Fruit fly (Drosophila melanogaster): Measurements from ENCODE around the gene HBS1.

The HBS1 gene

dm6 chr3L:1897709-1898108 is 32.7 kb upstream of the HBS1 start:
- TF ChIP-seq CG8119 (GFP tag; IDR thresholded peaks at IDR 0.05) (no peak), Eip78C (GFP tag) (peak; percentile 3), CG9139 (GFP tag; optimal IDR thresholded peaks at IDR 0.05) (no peak), acj6 (GFP tag; optimal IDR thresholded peaks at IDR 0.05) (peak; percentile 5), svp (GFP tag) (peak; percentile 92)

dm6 chr3L:1891914-1892313 is 26.9 kb upstream of the HBS1 start:
- no peak for TF ChIP-seq Hr39 (GFP tag; optimal IDR thresholded peaks at IDR 0.05)
- no peak for TF ChIP-seq CG6163 (GFP tag; IDR thresholded peaks at IDR 0.05)
- no peak for TF ChIP-seq Sox102F (GFP tag; optimal IDR thresholded peaks at IDR 0.05)
- no peak for TF ChIP-seq salr (GFP tag; optimal IDR thresholded peaks at IDR 0.05)
- TF ChIP-seq dac (GFP tag; optimal IDR thresholded peaks at IDR 0.05): no peak
- TF ChIP-seq topi (GFP tag; optimal IDR thresholded peaks at IDR 0.05): no peak
- no peak for TF ChIP-seq spab (GFP tag; optimal IDR thresholded peaks at IDR 0.05)
- TF ChIP-seq CG7368 (GFP tag; optimal IDR thresholded peaks at IDR 0.05): no peak
- TF ChIP-seq acj6 (GFP tag; optimal IDR thresholded peaks at IDR 0.05): no peak
- TF ChIP-seq CG8632 (GFP tag; optimal IDR thresholded peaks at IDR 0.05): no peak
- TF ChIP-seq Eip78C (GFP tag): no peak
- no peak for TF ChIP-seq fd85E (GFP tag; optimal IDR thresholded peaks at IDR 0.05)
- TF ChIP-seq net (GFP tag; optimal IDR thresholded peaks at IDR 0.05): no peak
- no peak for TF ChIP-seq vri (GFP tag; optimal IDR thresholded peaks at IDR 0.05)
- TF ChIP-seq CG11762 (GFP tag; optimal IDR thresholded peaks at IDR 0.05; ENCODE audit: insufficient read depth): no peak
- no peak for TF ChIP-seq Lpt (GFP tag; optimal IDR thresholded peaks at IDR 0.05)

dm6 chr3L:1890941-1891340 is 25.9 kb upstream of the HBS1 start:
- TF ChIP-seq Eip75B (GFP tag; optimal IDR thresholded peaks at IDR 0.05): no peak
- no peak for TF ChIP-seq CG11294 (GFP tag; IDR thresholded peaks at IDR 0.05)
- no peak for TF ChIP-seq CG31627 (GFP tag; optimal IDR thresholded peaks at IDR 0.05)
- TF ChIP-seq Smox (GFP tag; optimal IDR thresholded peaks at IDR 0.05): no peak
- TF ChIP-seq Lpt (GFP tag; optimal IDR thresholded peaks at IDR 0.05): no peak
- no peak for TF ChIP-seq Sox14 (GFP tag; optimal IDR thresholded peaks at IDR 0.05)
- no peak for TF ChIP-seq lz (GFP tag; optimal IDR thresholded peaks at IDR 0.05)
- TF ChIP-seq Met (GFP tag; optimal IDR thresholded peaks at IDR 0.05): no peak
- no peak for TF ChIP-seq net (GFP tag; optimal IDR thresholded peaks at IDR 0.05)
- no peak for TF ChIP-seq Gug (GFP tag; IDR thresholded peaks at IDR 0.05)
- TF ChIP-seq Sox15 (GFP tag; optimal IDR thresholded peaks at IDR 0.05): no peak
- TF ChIP-seq CG6163 (GFP tag; IDR thresholded peaks at IDR 0.05): no peak

- TF ChIP-seq CG3919 (GFP tag; optimal IDR thresholded peaks at IDR 0.05) (peak; percentile 1), Hr38 (GFP tag; optimal IDR thresholded peaks at IDR 0.05) (no peak), lz (GFP tag; optimal IDR thresholded peaks at IDR 0.05) (no peak), CG11902 (GFP tag; optimal IDR thresholded peaks at IDR 0.05) (no peak), CG3032 (tag; optimal IDR thresholded peaks at IDR 0.05) (no peak), CG6163 (GFP tag; IDR thresholded peaks at IDR 0.05) (no peak), svp (GFP tag) (peak; percentile 30), CG11762 (GFP tag; optimal IDR thresholded peaks at IDR 0.05; ENCODE audit: insufficient read depth) (no peak), achi (GFP tag; optimal IDR thresholded peaks at IDR 0.05) (no peak), Hr4 (GFP tag; optimal IDR thresholded peaks at IDR 0.05) (peak; percentile 2), dsx (GFP tag; optimal IDR thresholded peaks at IDR 0.05; ENCODE audit: poor library complexity, severe bottlenecking) (no peak), CG7368 (GFP tag; optimal IDR thresholded peaks at IDR 0.05) (peak; percentile 22), Eip78C (GFP tag) (peak; percentile 88), OdsH (GFP tag; optimal IDR thresholded peaks at IDR 0.05) (peak; percentile 2), CG8119 (GFP tag; IDR thresholded peaks at IDR 0.05) (0 out of 3 replicates have a peak, but pooled peaks have one; percentile 31), fd59A (GFP tag; optimal IDR thresholded peaks at IDR 0.05) (no peak), CG32006 (GFP tag; optimal IDR thresholded peaks at IDR 0.05) (peak; percentile 46), CG34406 (GFP tag; optimal IDR thresholded peaks at IDR 0.05) (no peak), CG16779 (tag; optimal IDR thresholded peaks at IDR 0.05) (no peak), fkh (GFP tag; optimal IDR thresholded peaks at IDR 0.05) (no peak), CG15336 (GFP tag; IDR thresholded peaks at IDR 0.05) (0 out of 2 replicates have a peak, but pooled peaks have one; percentile 19), CG11294 (GFP tag; IDR thresholded peaks at IDR 0.05) (no peak), CG10669 (GFP tag; optimal IDR thresholded peaks at IDR 0.05) (no peak), fd85E (GFP tag; optimal IDR thresholded peaks at IDR 0.05) (no peak), vri (GFP tag; optimal IDR thresholded peaks at IDR 0.05) (no peak), Smox (GFP tag; optimal IDR thresholded peaks at IDR 0.05) (no peak)
Measured at dm6 chr3L:1887929-1888529, 23.0 kb upstream of the HBS1 start.

Data from whole organism, prepupa.